Worm (Caenorhabditis elegans) whole organism, L4 larva: ENCODE results near the gene T25B9.1.

Experiments used
- R02D3.7 ChIP-seq: fragments of 150-350 bp; sonication (generic microtip); optimal IDR thresholded peaks from 3 replicates; lab custom pipeline; 2014; ENCODE audit warnings: missing biosample characterization, missing genetic modification characterization
- ceh-82 ChIP-seq: sonication (generic microtip); optimal IDR thresholded peaks from 2 replicates; lab custom pipeline; 2017; ENCODE audit warnings: missing biosample characterization, missing genetic modification characterization
- jun-1 ChIP-seq: fragments of 150-350 bp; optimal IDR thresholded peaks from 2 replicates; lab custom pipeline; 2014; ENCODE audit warnings: missing biosample characterization, missing genetic modification reagents, missing genetic modification characterization
- mdt-29 ChIP-seq: fragments of 200-800 bp; sonication (Bioruptor generic); IDR thresholded peaks from 2 replicates; pipeline ENCODE4 v1.3.6; 2022; ENCODE audit warnings: missing genetic modification reagents, missing genetic modification characterization, missing compliant biosample characterization
- nhr-11 ChIP-seq: fragments of 150-350 bp; optimal IDR thresholded peaks from 2 replicates; lab custom pipeline; 2014; ENCODE audit warnings: missing biosample characterization, missing genetic modification characterization
- nhr-41 ChIP-seq: fragments of 200-800 bp; sonication (Bioruptor generic); IDR thresholded peaks from 2 replicates; pipeline ENCODE4 v1.3.6; 2022; ENCODE audit warnings: missing genetic modification reagents, missing genetic modification characterization, missing compliant biosample characterization
- pha-4 ChIP-seq, 2 experiments: fragments of 150-350 bp in 1 of 2; fragments of 200-800 bp in 1 of 2; sonication (Bioruptor generic) in 1 of 2; IDR thresholded peaks in 1 of 2; optimal IDR thresholded peaks in 1 of 2; 2 replicates each; pipeline versions ENCODE4 v1.3.6 to Lab custom; 2014 to 2022; ENCODE audit warnings: missing genetic modification characterization in 2 of 2, missing genetic modification reagents in 2 of 2, missing biosample characterization in 1 of 2, missing compliant biosample characterization in 1 of 2
- tag-97 ChIP-seq: fragments of 200-800 bp; sonication (Bioruptor generic); IDR thresholded peaks from 2 replicates; pipeline ENCODE4 v1.3.6; 2022; ENCODE audit warnings: missing genetic modification characterization, missing compliant biosample characterization

DNA sequence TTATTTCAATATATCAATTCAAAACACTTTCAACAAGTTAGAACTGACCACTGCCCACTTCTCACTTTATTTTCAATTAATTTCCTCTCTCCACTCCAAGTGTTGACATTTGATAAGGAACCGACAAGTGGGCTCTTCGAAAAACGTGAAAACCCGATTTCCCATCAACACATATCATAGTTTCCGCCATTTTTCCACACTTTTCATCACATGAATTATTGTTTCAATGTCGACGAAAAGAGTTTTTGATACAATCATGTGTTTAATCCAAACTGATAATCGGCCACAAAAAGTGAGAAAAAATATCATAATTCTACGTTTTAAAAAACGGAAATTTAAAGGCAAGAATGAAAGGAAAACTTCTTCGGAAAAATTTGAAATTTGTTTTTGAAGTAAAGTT is 45.7 kb upstream of the T25B9.1 start:
- no peak for TF ChIP-seq jun-1 (tag; lab: Kevin White, UChicago)
- TF ChIP-seq nhr-41, result no peak
- no peak for TF ChIP-seq ceh-82
- TF ChIP-seq mdt-29 (GFP tag; lab: Robert Waterston, UW), result no peak
- no peak for TF ChIP-seq tag-97
- no peak for TF ChIP-seq R02D3.7
- no peak for TF ChIP-seq nhr-11
- TF ChIP-seq pha-4 (GFP tag; IDR thresholded peaks at IDR 0.05; lab: Robert Waterston, UW), result no peak
- TF ChIP-seq pha-4 (tag; optimal IDR thresholded peaks at IDR 0.05; lab: Kevin White, UChicago), result no peak
